Fruit fly (Drosophila melanogaster) whole organism, embryonic: ENCODE results near the gene Dhod.
A peak's percentile ranks its signal among the peaks of the same experiment; 100 is the strongest.

Experiments used
- Bdp1 ChIP-seq: fragments of 200-800 bp; sonication (Bioruptor generic); optimal IDR thresholded peaks from 3 replicates; lab custom pipeline; 2016; ENCODE audit warnings: missing biosample characterization, missing genetic modification characterization
- CG11504 ChIP-seq: fragments of 200-800 bp; sonication (Bioruptor generic); optimal IDR thresholded peaks from 3 replicates; lab custom pipeline; 2019; ENCODE audit warnings: missing biosample characterization, mild to moderate bottlenecking, missing genetic modification characterization, moderate library complexity
- CG11723 ChIP-seq: fragments of 200-800 bp; sonication (Bioruptor generic); optimal IDR thresholded peaks from 2 replicates; lab custom pipeline; 2017; ENCODE audit warnings: missing biosample characterization, mild to moderate bottlenecking, missing genetic modification characterization
- CG12769 ChIP-seq: fragments of 200-800 bp; sonication (Bioruptor generic); optimal IDR thresholded peaks from 2 replicates; lab custom pipeline; 2019; ENCODE audit warnings: missing biosample characterization, mild to moderate bottlenecking, missing genetic modification characterization, moderate library complexity
- CG15514 ChIP-seq: fragments of 200-800 bp; sonication (Bioruptor generic); optimal IDR thresholded peaks from 3 replicates; lab custom pipeline; 2017; ENCODE audit warnings: missing biosample characterization, missing genetic modification characterization, mild to moderate bottlenecking, moderate library complexity, missing genetic modification reagents
- CG16813 ChIP-seq: fragments of 200-800 bp; sonication (Bioruptor generic); IDR thresholded peaks from 3 replicates; pipeline ENCODE4 v1.3.6; 2022; ENCODE audit warnings: missing biosample characterization, missing genetic modification characterization; ENCODE audit not compliant: partially characterized antibody
- CG17385 ChIP-seq: fragments of 200-800 bp; sonication (Bioruptor generic); optimal IDR thresholded peaks from 3 replicates; lab custom pipeline; 2018; ENCODE audit warnings: missing biosample characterization, mild to moderate bottlenecking, missing genetic modification characterization
- CG2678 ChIP-seq: fragments of 200-800 bp; sonication (Bioruptor generic); optimal IDR thresholded peaks from 3 replicates; lab custom pipeline; 2019; ENCODE audit warnings: missing biosample characterization, mild to moderate bottlenecking, missing genetic modification characterization, moderate library complexity
- CG2889 ChIP-seq: fragments of 200-800 bp; sonication (Bioruptor generic); IDR thresholded peaks from 3 replicates; pipeline ENCODE4 v1.3.6; 2022; ENCODE audit warnings: missing biosample characterization, missing genetic modification characterization
- CG34376 ChIP-seq: fragments of 200-800 bp; sonication (Bioruptor generic); optimal IDR thresholded peaks from 2 replicates; lab custom pipeline; 2018; ENCODE audit warnings: missing biosample characterization, mild to moderate bottlenecking, missing genetic modification characterization
- CG42726 ChIP-seq: fragments of 200-800 bp; sonication (Bioruptor generic); IDR thresholded peaks from 2 replicates; pipeline ENCODE4 v1.3.6; 2022; ENCODE audit warnings: missing biosample characterization, missing genetic modification characterization; ENCODE audit not compliant: partially characterized antibody
- CG4424 ChIP-seq: fragments of 200-800 bp; sonication (Bioruptor generic); optimal IDR thresholded peaks from 3 replicates; lab custom pipeline; 2016; ENCODE audit warnings: missing biosample characterization, missing genetic modification characterization
- CG6791 ChIP-seq: fragments of 200-800 bp; sonication (Bioruptor generic); IDR thresholded peaks from 3 replicates; pipeline ENCODE4 v1.3.6; 2022; ENCODE audit warnings: missing biosample characterization, missing genetic modification characterization; ENCODE audit not compliant: partially characterized antibody
- CG7839 ChIP-seq: fragments of 200-800 bp; sonication (Bioruptor generic); optimal IDR thresholded peaks from 3 replicates; lab custom pipeline; 2018; ENCODE audit warnings: missing biosample characterization, mild to moderate bottlenecking, missing genetic modification characterization, moderate library complexity
- CG7963 ChIP-seq: fragments of 200-800 bp; sonication (Bioruptor generic); IDR thresholded peaks from 3 replicates; pipeline ENCODE4 v1.3.6; 2022; ENCODE audit warnings: missing biosample characterization, missing genetic modification characterization; ENCODE audit not compliant: partially characterized antibody
- CG7987 ChIP-seq: fragments of 200-800 bp; sonication (Bioruptor generic); optimal IDR thresholded peaks from 2 replicates; lab custom pipeline; 2018; ENCODE audit warnings: missing biosample characterization, mild to moderate bottlenecking, missing genetic modification characterization, moderate library complexity
- Dfd ChIP-seq, 2 experiments: fragments of >200 bp; optimal IDR thresholded peaks; 2 replicates each; lab custom pipeline; 2017; ENCODE audit warnings: missing biosample characterization in 2 of 2, missing genetic modification characterization in 2 of 2
- Eip74EF ChIP-seq, 2 experiments: fragments of 200-800 bp in 1 of 2; fragments of >200 bp in 1 of 2; sonication (Bioruptor generic) in 1 of 2; optimal IDR thresholded peaks; 2 replicates each; lab custom pipeline; 2017 to 2019; ENCODE audit warnings: missing biosample characterization in 2 of 2, missing genetic modification characterization in 2 of 2, mild to moderate bottlenecking in 1 of 2, moderate library complexity in 1 of 2
- Fer1 ChIP-seq: fragments of 200-800 bp; sonication (Bioruptor generic); optimal IDR thresholded peaks from 2 replicates; lab custom pipeline; 2017; ENCODE audit warnings: missing biosample characterization, mild to moderate bottlenecking, missing genetic modification characterization
- HLH4C ChIP-seq: fragments of 200-800 bp; sonication (Bioruptor generic); IDR thresholded peaks from 3 replicates; pipeline ENCODE4 v1.3.6; 2022; ENCODE audit warnings: missing biosample characterization, missing genetic modification characterization; ENCODE audit not compliant: partially characterized antibody
- Hr78 ChIP-seq, 2 experiments: fragments of 200-800 bp in 1 of 2; fragments of >200 bp in 1 of 2; sonication (Bioruptor generic) in 1 of 2; optimal IDR thresholded peaks; 2 replicates each; lab custom pipeline; 2017 to 2019; ENCODE audit warnings: missing biosample characterization in 2 of 2, missing genetic modification characterization in 2 of 2, mild to moderate bottlenecking in 1 of 2, moderate library complexity in 1 of 2
- Med ChIP-seq: fragments of 200-800 bp; sonication (Bioruptor generic); peaks from one replicate; lab custom pipeline; 2016; ENCODE audit warnings: missing biosample characterization, missing genetic modification characterization, mild to moderate bottlenecking, inconsistent platforms, moderate library complexity
- Rx ChIP-seq: fragments of 200-800 bp; sonication (Bioruptor generic); IDR thresholded peaks from 2 replicates; pipeline ENCODE4 v1.3.6; 2022; ENCODE audit warnings: missing biosample characterization, missing genetic modification characterization
- Scr ChIP-seq: fragments of 200-800 bp; sonication (Bioruptor generic); IDR thresholded peaks from 2 replicates; pipeline ENCODE4 v1.3.6; 2022; ENCODE audit warnings: missing biosample characterization, missing genetic modification characterization; ENCODE audit not compliant: partially characterized antibody
- abd-A ChIP-seq: fragments of 200-800 bp; sonication (Bioruptor generic); optimal IDR thresholded peaks from 3 replicates; lab custom pipeline; 2019; ENCODE audit warnings: missing biosample characterization, mild to moderate bottlenecking, missing genetic modification characterization, moderate library complexity
- amos ChIP-seq: fragments of 200-800 bp; sonication (Bioruptor generic); IDR thresholded peaks from 2 replicates; pipeline ENCODE4 v1.3.6; 2022; ENCODE audit warnings: missing biosample characterization, missing genetic modification characterization; ENCODE audit not compliant: partially characterized antibody
- bbx ChIP-seq: fragments of 200-800 bp; sonication (Bioruptor generic); IDR thresholded peaks from 2 replicates; pipeline ENCODE4 v1.3.6; 2022; ENCODE audit warnings: missing biosample characterization, missing genetic modification characterization; ENCODE audit not compliant: partially characterized antibody
- chif ChIP-seq, 2 experiments: fragments of 200-800 bp; sonication (Bioruptor generic); optimal IDR thresholded peaks; 3 replicates each; lab custom pipeline; 2016; ENCODE audit warnings: missing biosample characterization in 2 of 2, missing genetic modification characterization in 2 of 2
- chinmo ChIP-seq: fragments of 200-800 bp; sonication (Bioruptor generic); IDR thresholded peaks from 4 replicates; pipeline ENCODE4 v1.3.6; 2022; ENCODE audit warnings: missing biosample characterization, missing genetic modification characterization; ENCODE audit not compliant: partially characterized antibody
- chm ChIP-seq: fragments of 200-800 bp; sonication (Bioruptor generic); IDR thresholded peaks from 2 replicates; pipeline ENCODE4 v1.3.6; 2022; ENCODE audit warnings: missing biosample characterization, missing genetic modification characterization
- crp ChIP-seq, 2 experiments: fragments of 200-800 bp; sonication (Bioruptor generic); optimal IDR thresholded peaks; 2 replicates in 1 of 2; 3 replicates in 1 of 2; lab custom pipeline; 2017; ENCODE audit warnings: missing biosample characterization in 2 of 2, missing genetic modification characterization in 2 of 2, mild to moderate bottlenecking in 1 of 2, moderate library complexity in 1 of 2
- ftz-f1 ChIP-seq: fragments of 200-800 bp; sonication (Bioruptor generic); optimal IDR thresholded peaks from 2 replicates; lab custom pipeline; 2016; ENCODE audit warnings: missing biosample characterization, missing genetic modification characterization
- gcm2 ChIP-seq: fragments of 200-800 bp; sonication (Bioruptor generic); optimal IDR thresholded peaks from 2 replicates; lab custom pipeline; 2016; ENCODE audit warnings: missing biosample characterization, missing genetic modification characterization
- gem ChIP-seq: fragments of 200-800 bp; sonication (Bioruptor generic); optimal IDR thresholded peaks from 2 replicates; lab custom pipeline; 2019; ENCODE audit warnings: missing biosample characterization, mild to moderate bottlenecking, missing genetic modification characterization, moderate library complexity
- inv ChIP-seq: fragments of 200-800 bp; sonication (Bioruptor generic); IDR thresholded peaks from 2 replicates; pipeline ENCODE4 v1.3.6; 2022; ENCODE audit warnings: missing biosample characterization, missing genetic modification characterization; ENCODE audit not compliant: partially characterized antibody
- kah ChIP-seq: fragments of 200-800 bp; sonication (Bioruptor generic); optimal IDR thresholded peaks from 2 replicates; lab custom pipeline; 2018; ENCODE audit warnings: missing biosample characterization, mild to moderate bottlenecking, missing genetic modification characterization
- mld ChIP-seq: fragments of 200-800 bp; sonication (Bioruptor generic); IDR thresholded peaks from 3 replicates; pipeline ENCODE4 v1.3.6; 2022; ENCODE audit warnings: missing biosample characterization, missing genetic modification characterization; ENCODE audit not compliant: partially characterized antibody
- nerfin-2 ChIP-seq: fragments of 200-800 bp; sonication (Bioruptor generic); IDR thresholded peaks from 2 replicates; pipeline ENCODE4 v1.3.6; 2022; ENCODE audit warnings: missing biosample characterization, missing genetic modification characterization; ENCODE audit not compliant: partially characterized antibody
- otp ChIP-seq: fragments of 200-800 bp; sonication (Bioruptor generic); IDR thresholded peaks from 3 replicates; pipeline ENCODE4, ENCODE4 v1.3.6; 2022; ENCODE audit warnings: missing biosample characterization, missing genetic modification characterization
- sens ChIP-seq: fragments of 200-800 bp; sonication (Bioruptor generic); peaks from one replicate; lab custom pipeline; 2016; ENCODE audit warnings: missing biosample characterization, missing genetic modification characterization
- stwl ChIP-seq: fragments of 200-800 bp; sonication (Bioruptor generic); optimal IDR thresholded peaks from 3 replicates; lab custom pipeline; 2018; ENCODE audit warnings: missing biosample characterization, mild to moderate bottlenecking, missing genetic modification characterization, moderate library complexity
- sug ChIP-seq: fragments of 200-800 bp; optimal IDR thresholded peaks from 2 replicates; lab custom pipeline; 2019; ENCODE audit warnings: missing biosample characterization, mild to moderate bottlenecking, missing genetic modification characterization, moderate library complexity
- tup ChIP-seq: fragments of 200-800 bp; sonication (Bioruptor generic); optimal IDR thresholded peaks from 2 replicates; lab custom pipeline; 2016; ENCODE audit warnings: missing biosample characterization, mild to moderate bottlenecking, missing genetic modification characterization, moderate library complexity
- unc-4 ChIP-seq: fragments of 200-800 bp; sonication (Bioruptor generic); IDR thresholded peaks from 2 replicates; pipeline ENCODE4 v1.3.6; 2022; ENCODE audit warnings: missing biosample characterization, missing genetic modification characterization; ENCODE audit not compliant: partially characterized antibody
- zen2 ChIP-seq: fragments of 200-800 bp; sonication (Bioruptor generic); IDR thresholded peaks from 3 replicates; pipeline ENCODE4 v1.3.6; 2022; ENCODE audit warnings: missing biosample characterization, missing genetic modification characterization; ENCODE audit not compliant: partially characterized antibody

Gene Dhod

dm6 chr3R:8668024-8668856 lies 15.5 kb upstream of the Dhod start:
- TF ChIP-seq Med (GFP tag; lab: Kevin White, UChicago) = peak; percentile 76
- TF ChIP-seq chm (GFP tag; lab: Robert Waterston, UW) = peak; percentile 7; the same call in 1 of the 2 replicates
- peak; percentile 24 for TF ChIP-seq inv
- no peak for TF ChIP-seq CG7839 (tag; lab: Kevin White, UChicago)
- peak in 1 of 2 experiments; percentile 6 for TF ChIP-seq Eip74EF (GFP tag; optimal IDR thresholded peaks at IDR 0.05; lab: Kevin White, UChicago)
- TF ChIP-seq CG11723 (GFP tag; lab: Kevin White, UChicago) = no peak
- TF ChIP-seq amos (GFP tag; lab: Robert Waterston, UW) = peak; percentile 79
- TF ChIP-seq bbx (GFP tag; lab: Robert Waterston, UW) = peak; percentile 88
- no peak for TF ChIP-seq Fer1 (GFP tag; lab: Kevin White, UChicago)
- peak; percentile 10 for TF ChIP-seq gem
- peak; percentile 10 for TF ChIP-seq kah
- TF ChIP-seq CG34376 (GFP tag; lab: Kevin White, UChicago) = peak; percentile 72
- no peak for TF ChIP-seq tup (GFP tag; lab: Kevin White, UChicago)
- no peak for TF ChIP-seq stwl (tag; lab: Kevin White, UChicago)
- TF ChIP-seq crp (GFP tag; optimal IDR thresholded peaks at IDR 0.05; lab: Kevin White, UChicago) = no peak
- TF ChIP-seq CG16813 (GFP tag; lab: Robert Waterston, UW) = peak; percentile 48
- peak in 1 of 2 experiments; percentile 71 for TF ChIP-seq Hr78 (GFP tag; optimal IDR thresholded peaks at IDR 0.05; lab: Kevin White, UChicago)
- TF ChIP-seq CG12769 (tag; lab: Kevin White, UChicago) = peak; percentile 2
- TF ChIP-seq CG7963 (GFP tag; lab: Robert Waterston, UW) = peak; percentile 89
- TF ChIP-seq HLH4C (GFP tag; lab: Robert Waterston, UW) = peak; percentile 53
- TF ChIP-seq zen2 (GFP tag; lab: Robert Waterston, UW) = peak; percentile 18; the same call in 2 of the 3 replicates
- TF ChIP-seq mld (GFP tag; lab: Robert Waterston, UW) = peak; percentile 92
- TF ChIP-seq CG17385 (GFP tag; lab: Kevin White, UChicago) = peak; percentile 2
- TF ChIP-seq nerfin-2 = peak; percentile 75
- peak; percentile 98 for TF ChIP-seq Bdp1 (GFP tag; lab: Kevin White, UChicago)
- TF ChIP-seq CG42726 (GFP tag; lab: Robert Waterston, UW) = peak; percentile 94
- peak; percentile 44; the same call in 1 of the 2 replicates for TF ChIP-seq unc-4 (GFP tag; lab: Robert Waterston, UW)
- no peak for TF ChIP-seq CG4424 (GFP tag; lab: Kevin White, UChicago)
- peak; percentile 52; the same call in 3 of the 4 replicates for TF ChIP-seq chinmo (GFP tag; lab: Robert Waterston, UW)
- peak; percentile 60; the same call in 1 of the 2 replicates for TF ChIP-seq Scr (GFP tag; lab: Robert Waterston, UW)
- no peak for TF ChIP-seq chif (GFP tag; optimal IDR thresholded peaks at IDR 0.05; lab: Kevin White, UChicago)
- TF ChIP-seq CG15514 (GFP tag; lab: Kevin White, UChicago) = no peak
- TF ChIP-seq Rx = no peak
- TF ChIP-seq CG7987 (GFP tag; lab: Kevin White, UChicago) = peak; percentile 4
- no peak for TF ChIP-seq CG2889 (GFP tag; lab: Robert Waterston, UW)
- peak; percentile 95 for TF ChIP-seq CG6791 (GFP tag; lab: Robert Waterston, UW)
- no peak for TF ChIP-seq gcm2 (GFP tag; lab: Kevin White, UChicago)
- TF ChIP-seq sug = peak; percentile 40
- no peak for TF ChIP-seq Dfd (GFP tag; optimal IDR thresholded peaks at IDR 0.05; lab: Kevin White, UChicago)
- TF ChIP-seq abd-A (tag; lab: Kevin White, UChicago) = peak; percentile 93
- peak; percentile 7 for TF ChIP-seq CG11504
- TF ChIP-seq otp (GFP tag; lab: Robert Waterston, UW) = peak; percentile 30; the same call in 1 of the 3 replicates
- TF ChIP-seq ftz-f1 = peak; percentile 69
- peak; percentile 16 for TF ChIP-seq CG2678
- peak; percentile 79 for TF ChIP-seq sens
